Worm (Caenorhabditis elegans) whole organism, young adult: ENCODE data around the gene gsy-1.

Source experiments
- Y95B8A.8 ChIP-seq: fragments of 200-800 bp; sonication (Bioruptor generic); IDR thresholded peaks from 2 replicates; pipeline ENCODE4 v1.3.6; 2022; ENCODE audit warnings: missing genetic modification reagents, missing genetic modification characterization, missing compliant biosample characterization
- aptf-2 ChIP-seq: fragments of 200-800 bp; sonication (Bioruptor generic); conservative IDR thresholded peaks from 2 replicates; pipeline ENCODE4 v1.3.6; 2022; ENCODE audit warnings: missing genetic modification reagents, missing genetic modification characterization, missing compliant biosample characterization

- no peak for TF ChIP-seq aptf-2
- TF ChIP-seq Y95B8A.8 (GFP tag; lab: Robert Waterston, UW), result no peak
These were observed 14.5 kb upstream of the gsy-1 start for ce11 chrII:12892407-12892806.
